Worm (Caenorhabditis elegans) whole organism, late embryonic: Measurements from ENCODE around the gene F56C3.3.
A peak's percentile ranks its signal among the peaks of the same experiment; 100 is the strongest.
"Not testable (repeated sequence)": the region's sequence is repeated elsewhere in the genome, so short reads cannot be mapped to it uniquely, and the experiment has no call there.

ENCODE experiments used
- F13H6.1 ChIP-seq: sonication (generic microtip); optimal IDR thresholded peaks from 2 replicates; lab custom pipeline; 2016; ENCODE audit warnings: missing genetic modification characterization, missing compliant biosample characterization
- K02D7.2 ChIP-seq: sonication (generic microtip); optimal IDR thresholded peaks from 2 replicates; lab custom pipeline; 2017; ENCODE audit warnings: mild to moderate bottlenecking, missing genetic modification characterization, missing compliant biosample characterization
- ahr-1 ChIP-seq: sonication (generic microtip); optimal IDR thresholded peaks from 2 replicates; lab custom pipeline; 2016; ENCODE audit warnings: missing genetic modification characterization, missing compliant biosample characterization
- ama-1 ChIP-seq: fragments of 150-350 bp; optimal IDR thresholded peaks from 2 replicates; lab custom pipeline; 2014
- ceh-22 ChIP-seq: sonication (generic microtip); optimal IDR thresholded peaks from 2 replicates; lab custom pipeline; 2017; ENCODE audit warnings: missing biosample characterization, missing genetic modification characterization
- ceh-24 ChIP-seq: sonication (generic microtip); optimal IDR thresholded peaks from 2 replicates; lab custom pipeline; 2016; ENCODE audit warnings: mild to moderate bottlenecking, missing genetic modification characterization, missing compliant biosample characterization
- ceh-31 ChIP-seq: sonication (generic microtip); optimal IDR thresholded peaks from 2 replicates; lab custom pipeline; 2016; ENCODE audit warnings: missing genetic modification characterization, missing compliant biosample characterization
- ceh-34 ChIP-seq: sonication (generic microtip); optimal IDR thresholded peaks from 2 replicates; lab custom pipeline; 2016; ENCODE audit warnings: mild to moderate bottlenecking, missing genetic modification characterization, missing compliant biosample characterization
- ceh-45 ChIP-seq: fragments of 200-800 bp; sonication (Bioruptor generic); IDR thresholded peaks from 2 replicates; pipeline ENCODE4 v1.3.6; 2022; ENCODE audit warnings: missing genetic modification reagents, missing genetic modification characterization, missing compliant biosample characterization
- ceh-48 ChIP-seq: sonication (generic microtip); optimal IDR thresholded peaks from 2 replicates; lab custom pipeline; 2016; ENCODE audit warnings: missing genetic modification characterization, inconsistent platforms, missing compliant biosample characterization
- ceh-9 ChIP-seq: sonication (generic microtip); optimal IDR thresholded peaks from 2 replicates; lab custom pipeline; 2016; ENCODE audit warnings: mild to moderate bottlenecking, missing genetic modification characterization, inconsistent platforms, missing compliant biosample characterization
- che-1 ChIP-seq: sonication (generic microtip); optimal IDR thresholded peaks from 2 replicates; lab custom pipeline; 2016; ENCODE audit warnings: mild to moderate bottlenecking, missing genetic modification characterization, missing compliant biosample characterization
- dve-1 ChIP-seq: sonication (generic microtip); optimal IDR thresholded peaks from 2 replicates; lab custom pipeline; 2017; ENCODE audit warnings: antibody characterized with exemption, mild to moderate bottlenecking, missing genetic modification characterization, missing compliant biosample characterization
- elt-2 ChIP-seq: sonication (generic microtip); optimal IDR thresholded peaks from 2 replicates; lab custom pipeline; 2016; ENCODE audit warnings: missing genetic modification reagents, missing genetic modification characterization, missing compliant biosample characterization
- elt-4 ChIP-seq: sonication (generic microtip); optimal IDR thresholded peaks from 2 replicates; lab custom pipeline; 2016; ENCODE audit warnings: missing genetic modification characterization, missing compliant biosample characterization
- eyg-1 ChIP-seq: sonication (generic microtip); optimal IDR thresholded peaks from 2 replicates; lab custom pipeline; 2016; ENCODE audit warnings: missing genotype, missing genetic modification characterization, missing compliant biosample characterization
- fax-1 ChIP-seq: sonication (generic microtip); optimal IDR thresholded peaks from 2 replicates; lab custom pipeline; 2016; ENCODE audit warnings: missing genotype, missing genetic modification characterization, missing compliant biosample characterization
- fkh-6 ChIP-seq: sonication (generic microtip); optimal IDR thresholded peaks from 2 replicates; lab custom pipeline; 2016; ENCODE audit warnings: missing genetic modification characterization, missing compliant biosample characterization
- hlh-6 ChIP-seq: sonication (generic microtip); optimal IDR thresholded peaks from 2 replicates; lab custom pipeline; 2016; ENCODE audit warnings: missing genotype, missing genetic modification characterization, missing compliant biosample characterization
- hlh-8 ChIP-seq: sonication (generic microtip); optimal IDR thresholded peaks from 2 replicates; lab custom pipeline; 2016; ENCODE audit warnings: missing genotype, missing genetic modification characterization, missing compliant biosample characterization
- lim-6 ChIP-seq: sonication (generic microtip); optimal IDR thresholded peaks from 2 replicates; lab custom pipeline; 2016; ENCODE audit warnings: missing genetic modification characterization, missing compliant biosample characterization
- lin-11 ChIP-seq: fragments of 200-800 bp; sonication (Bioruptor generic); optimal IDR thresholded peaks from 2 replicates; lab custom pipeline; 2018; ENCODE audit warnings: mild to moderate bottlenecking, missing genetic modification characterization, missing compliant biosample characterization
- madf-2 ChIP-seq: sonication (generic microtip); optimal IDR thresholded peaks from 2 replicates; lab custom pipeline; 2017; ENCODE audit warnings: missing genetic modification characterization, missing compliant biosample characterization
- mec-3 ChIP-seq: sonication (generic microtip); optimal IDR thresholded peaks from 2 replicates; lab custom pipeline; 2016; ENCODE audit warnings: borderline replicate concordance, missing genetic modification characterization, missing compliant biosample characterization
- pag-3 ChIP-seq: sonication (generic microtip); optimal IDR thresholded peaks from 2 replicates; lab custom pipeline; 2016; ENCODE audit warnings: missing compliant biosample characterization, missing genetic modification characterization, borderline replicate concordance
- pax-1 ChIP-seq: fragments of 150-350 bp; optimal IDR thresholded peaks from 2 replicates; lab custom pipeline; 2014; ENCODE audit warnings: missing biosample characterization, missing genetic modification characterization
- pqm-1 ChIP-seq: sonication (generic microtip); optimal IDR thresholded peaks from 2 replicates; lab custom pipeline; 2016; ENCODE audit warnings: missing genetic modification characterization, missing compliant biosample characterization
- pros-1 ChIP-seq: fragments of 150-350 bp; optimal IDR thresholded peaks from 2 replicates; lab custom pipeline; 2014; ENCODE audit warnings: missing biosample characterization, missing genetic modification reagents, missing genetic modification characterization
- rnt-1 ChIP-seq: sonication (generic microtip); optimal IDR thresholded peaks from 2 replicates; lab custom pipeline; 2016; ENCODE audit warnings: missing genetic modification characterization, missing compliant biosample characterization
- sdc-2 ChIP-seq: sonication (generic microtip); optimal IDR thresholded peaks from 2 replicates; lab custom pipeline; 2016; ENCODE audit warnings: missing genotype, missing genetic modification characterization, missing compliant biosample characterization
- ttx-3 ChIP-seq: sonication (generic microtip); optimal IDR thresholded peaks from 2 replicates; lab custom pipeline; 2016; ENCODE audit warnings: missing genetic modification reagents, missing genetic modification characterization, missing compliant biosample characterization
- unc-3 ChIP-seq, 2 experiments: fragments of 200-800 bp in 1 of 2; sonication (Bioruptor generic) in 1 of 2; sonication (generic microtip) in 1 of 2; conservative IDR thresholded peaks in 1 of 2; optimal IDR thresholded peaks in 1 of 2; 2 replicates each; pipeline versions ENCODE4 v1.3.6 to Lab custom; 2016 to 2022; ENCODE audit warnings: missing compliant biosample characterization in 2 of 2, missing genetic modification characterization in 2 of 2, missing genetic modification reagents in 1 of 2
- unc-42 ChIP-seq: sonication (generic microtip); optimal IDR thresholded peaks from 2 replicates; lab custom pipeline; 2016; ENCODE audit warnings: missing genotype, missing genetic modification characterization, missing compliant biosample characterization
- unc-55 ChIP-seq: sonication (generic microtip); optimal IDR thresholded peaks from 2 replicates; lab custom pipeline; 2017; ENCODE audit warnings: missing biosample characterization, missing genetic modification reagents, missing genetic modification characterization
- unc-86 ChIP-seq: sonication (generic microtip); optimal IDR thresholded peaks from 2 replicates; lab custom pipeline; 2016; ENCODE audit warnings: missing genetic modification characterization, missing compliant biosample characterization

Gene F56C3.3

ce11 chrX:1379391-1379790 lies 21.2 kb upstream of the F56C3.3 start (continued):
- TF ChIP-seq rnt-1 (peak; percentile 85), unc-55 (GFP tag; lab: Kevin White, UChicago) (no peak), eyg-1 (peak; percentile 57), mec-3 (no peak), pag-3 (tag; lab: Kevin White, UChicago) (peak; percentile 29), K02D7.2 (peak; percentile 77), madf-2 (tag; lab: Kevin White, UChicago) (peak; percentile 82), pax-1 (no peak), ceh-31 (tag; lab: Kevin White, UChicago) (peak; percentile 68), fkh-6 (peak; percentile 78), ceh-45 (GFP tag; lab: Robert Waterston, UW) (peak; percentile 72), dve-1 (no peak), hlh-8 (tag; lab: Kevin White, UChicago) (peak; percentile 56), ama-1 (lab: Kevin White, UChicago) (no peak), unc-86 (peak; percentile 77), ceh-34 (tag; lab: Kevin White, UChicago) (peak; percentile 89), lin-11 (tag; lab: Kevin White, UChicago) (peak; percentile 76)

- peak; percentile 21; the same call in 1 of the 2 replicates for TF ChIP-seq unc-3 (GFP tag; conservative IDR thresholded peaks at IDR 0.05; lab: Robert Waterston, UW)
- TF ChIP-seq unc-3 (tag; optimal IDR thresholded peaks at IDR 0.05; lab: Kevin White, UChicago), result not testable (repeated sequence)
Measured at ce11 chrX:1375071-1375470, 16.9 kb upstream of the F56C3.3 start.

- no peak for TF ChIP-seq pqm-1 (tag; lab: Kevin White, UChicago)
- no peak for TF ChIP-seq pros-1 (tag; lab: Kevin White, UChicago)
- TF ChIP-seq ceh-24 (tag; lab: Kevin White, UChicago), result no peak
- TF ChIP-seq dve-1, result no peak
- TF ChIP-seq hlh-6 (tag; lab: Kevin White, UChicago), result no peak
- no peak for TF ChIP-seq hlh-8 (tag; lab: Kevin White, UChicago)
- no peak for TF ChIP-seq sdc-2
- no peak for TF ChIP-seq ceh-31 (tag; lab: Kevin White, UChicago)
- TF ChIP-seq elt-4 (tag; lab: Kevin White, UChicago), result no peak
- TF ChIP-seq elt-2 (tag; lab: Kevin White, UChicago), result no peak
- no peak for TF ChIP-seq ceh-22 (tag; lab: Kevin White, UChicago)
- no peak for TF ChIP-seq K02D7.2
- TF ChIP-seq unc-86, result no peak
- no peak for TF ChIP-seq che-1 (tag; lab: Kevin White, UChicago)
- no peak for TF ChIP-seq fax-1 (tag; lab: Kevin White, UChicago)
- TF ChIP-seq ttx-3 (tag; lab: Kevin White, UChicago), result no peak
- no peak for TF ChIP-seq ceh-48
Measured at ce11 chrX:1372464-1372863, 14.3 kb upstream of the F56C3.3 start.

- TF ChIP-seq elt-2 (tag; lab: Kevin White, UChicago) (peak; percentile 27), ceh-34 (tag; lab: Kevin White, UChicago) (no peak), unc-42 (tag; lab: Kevin White, UChicago) (no peak), hlh-6 (tag; lab: Kevin White, UChicago) (no peak), ama-1 (lab: Kevin White, UChicago) (no peak), elt-4 (tag; lab: Kevin White, UChicago) (no peak), ceh-31 (tag; lab: Kevin White, UChicago) (no peak)
Measured at ce11 chrX:1371688-1372087, 13.5 kb upstream of the F56C3.3 start, which contains the start of gene fbxa-190. Gene fbxa-190, plus strand, starts transcription at chrX:1372012.

ce11 chrX:1370736-1371281 lies 12.6 kb upstream of the F56C3.3 start, which contains the start of gene F56C3.7:
Gene F56C3.7, minus strand, starts transcription at chrX:1370786.
- no peak for TF ChIP-seq unc-55 (GFP tag; lab: Kevin White, UChicago)
- TF ChIP-seq sdc-2, result peak; percentile 95

- TF ChIP-seq F13H6.1 (tag; lab: Kevin White, UChicago), result no peak
- no peak for TF ChIP-seq eyg-1
- no peak for TF ChIP-seq ceh-9
- no peak for TF ChIP-seq ceh-45 (GFP tag; lab: Robert Waterston, UW)
- no peak for TF ChIP-seq fax-1 (tag; lab: Kevin White, UChicago)
- TF ChIP-seq lim-6, result no peak
- TF ChIP-seq ahr-1 (tag; lab: Kevin White, UChicago), result no peak
Measured at ce11 chrX:1367416-1367815, 9.2 kb upstream of the F56C3.3 start, which contains the start of gene dgn-2. Gene dgn-2, minus strand, starts transcription at chrX:1367516.
